Fruit fly (Drosophila melanogaster): ENCODE measurements around the gene Dsk.

dm6 chr3R:4232139-4233017, 42.3 kb upstream of the Dsk start, which contains the start of gene CG14641:
- TF ChIP-seq CG14711 (tag; optimal IDR thresholded peaks at IDR 0.05) = no peak
- TF ChIP-seq cic (GFP tag; optimal IDR thresholded peaks at IDR 0.05) = no peak
- no peak for TF ChIP-seq CG11617 (GFP tag; optimal IDR thresholded peaks at IDR 0.05)
- no peak for TF ChIP-seq Crg-1 (GFP tag; optimal IDR thresholded peaks at IDR 0.05)
